Fruit fly (Drosophila melanogaster) whole organism, pupa: ENCODE data around the gene Sgs8.

Experiments
- CG10348 ChIP-seq: fragments of 200-800 bp; sonication (Bioruptor generic); IDR thresholded peaks from 2 replicates; pipeline ENCODE4 v1.3.6; 2022; ENCODE audit warnings: missing biosample characterization, missing genetic modification characterization
- CG12605 ChIP-seq: fragments of 200-800 bp; sonication (Bioruptor generic); IDR thresholded peaks from 2 replicates; pipeline ENCODE4 v1.3.6; 2022; ENCODE audit warnings: missing biosample characterization, missing genetic modification characterization
- CG13204 ChIP-seq: fragments of 200-800 bp; sonication (Bioruptor generic); optimal IDR thresholded peaks from 2 replicates; lab custom pipeline; 2018; ENCODE audit warnings: missing biosample characterization, mild to moderate bottlenecking, missing genetic modification characterization, moderate library complexity
- CG14655 ChIP-seq: fragments of 200-800 bp; sonication (Bioruptor generic); optimal IDR thresholded peaks from 3 replicates; lab custom pipeline; 2017; ENCODE audit warnings: mild to moderate bottlenecking, missing biosample characterization, missing genetic modification reagents, missing genetic modification characterization
- CG15710 ChIP-seq: fragments of 200-800 bp; sonication (Bioruptor generic); optimal IDR thresholded peaks from 2 replicates; lab custom pipeline; 2018; ENCODE audit warnings: missing biosample characterization, mild to moderate bottlenecking, missing genetic modification characterization, moderate library complexity
- CG17806 ChIP-seq: fragments of 200-800 bp; sonication (Bioruptor generic); optimal IDR thresholded peaks from 2 replicates; lab custom pipeline; 2018; ENCODE audit warnings: missing biosample characterization, mild to moderate bottlenecking, missing genetic modification characterization, moderate library complexity
- CG32121 ChIP-seq: fragments of 200-800 bp; sonication (Bioruptor generic); IDR thresholded peaks from 2 replicates; pipeline ENCODE4 v1.3.6; 2022; ENCODE audit warnings: missing biosample characterization, missing genetic modification characterization
- CG34367 ChIP-seq: fragments of 200-800 bp; sonication (Bioruptor generic); optimal IDR thresholded peaks from 2 replicates; lab custom pipeline; 2018; ENCODE audit warnings: missing biosample characterization, mild to moderate bottlenecking, missing genetic modification characterization
- CG4496 ChIP-seq: fragments of 200-800 bp; sonication (Bioruptor generic); IDR thresholded peaks from 3 replicates; pipeline ENCODE4 v1.3.6; 2022; ENCODE audit warnings: missing biosample characterization, missing genetic modification characterization
- CG8159 ChIP-seq: fragments of 200-800 bp; sonication (Bioruptor generic); optimal IDR thresholded peaks from 3 replicates; lab custom pipeline; 2018; ENCODE audit warnings: missing biosample characterization, mild to moderate bottlenecking, missing genetic modification characterization, moderate library complexity
- CG8301 ChIP-seq: fragments of 200-800 bp; sonication (Bioruptor generic); optimal IDR thresholded peaks from 2 replicates; lab custom pipeline; 2018; ENCODE audit warnings: missing biosample characterization, mild to moderate bottlenecking, missing genetic modification characterization
- CG9948 ChIP-seq: fragments of 200-800 bp; sonication (Bioruptor generic); optimal IDR thresholded peaks from 2 replicates; lab custom pipeline; 2018; ENCODE audit warnings: missing biosample characterization, mild to moderate bottlenecking, missing genetic modification characterization, moderate library complexity
- D1 ChIP-seq: fragments of 200-800 bp; sonication (Bioruptor generic); optimal IDR thresholded peaks from 2 replicates; lab custom pipeline; 2018; ENCODE audit warnings: missing biosample characterization, mild to moderate bottlenecking, missing genetic modification characterization, moderate library complexity
- EcR ChIP-seq: fragments of 200-800 bp; sonication (Bioruptor generic); optimal IDR thresholded peaks from 3 replicates; lab custom pipeline; 2019; ENCODE audit warnings: missing biosample characterization, missing genetic modification characterization, mild to moderate bottlenecking, moderate library complexity, missing genetic modification reagents
- Ets98B ChIP-seq: fragments of 200-800 bp; sonication (Bioruptor generic); IDR thresholded peaks from 2 replicates; pipeline ENCODE4 v1.3.6; 2022; ENCODE audit warnings: missing biosample characterization, missing genetic modification characterization
- Pif1A ChIP-seq: fragments of 200-800 bp; sonication (Bioruptor generic); optimal IDR thresholded peaks from 3 replicates; lab custom pipeline; 2016; ENCODE audit warnings: missing biosample characterization, missing genetic modification characterization
- Pif1B ChIP-seq: fragments of 200-800 bp; sonication (Bioruptor generic); optimal IDR thresholded peaks from 3 replicates; lab custom pipeline; 2016; ENCODE audit warnings: missing biosample characterization, missing genetic modification characterization
- Snoo ChIP-seq: fragments of 200-800 bp; sonication (Bioruptor generic); optimal IDR thresholded peaks from 3 replicates; lab custom pipeline; 2017; ENCODE audit warnings: missing biosample characterization, mild to moderate bottlenecking, missing genetic modification characterization, inconsistent platforms
- fd96Ca ChIP-seq: fragments of 200-800 bp; sonication (Bioruptor generic); IDR thresholded peaks from 3 replicates; pipeline ENCODE4 v1.3.6; 2022; ENCODE audit warnings: missing biosample characterization, missing genetic modification characterization
- gl ChIP-seq: fragments of 200-800 bp; sonication (Bioruptor generic); optimal IDR thresholded peaks from 2 replicates; lab custom pipeline; 2018; ENCODE audit warnings: missing biosample characterization, mild to moderate bottlenecking, missing genetic modification characterization
- rn ChIP-seq: fragments of 200-800 bp; sonication (Bioruptor generic); IDR thresholded peaks from 2 replicates; pipeline ENCODE4 v1.3.6; 2022; ENCODE audit warnings: missing biosample characterization, missing genetic modification characterization

The Sgs8 gene

dm6 chr3L:11536132-11536531 is 26.9 kb upstream of the Sgs8 start:
- no peak for TF ChIP-seq CG13204 (GFP tag; lab: Kevin White, UChicago)
- TF ChIP-seq CG14655 (GFP tag; lab: Kevin White, UChicago), result peak; percentile 23
- peak; percentile 56; the same call in 1 of the 2 replicates for TF ChIP-seq Ets98B (GFP tag; lab: Robert Waterston, UW)
- 0 out of 2 replicates have a peak, but pooled peaks have one; percentile 18 for TF ChIP-seq CG12605 (GFP tag; lab: Robert Waterston, UW)
- no peak for TF ChIP-seq D1
- peak; percentile 10 for TF ChIP-seq CG8159 (tag; lab: Kevin White, UChicago)
- no peak for TF ChIP-seq gl (tag; lab: Kevin White, UChicago)
- no peak for TF ChIP-seq CG10348 (GFP tag; lab: Robert Waterston, UW)
- no peak for TF ChIP-seq CG8301 (tag; lab: Kevin White, UChicago)
- no peak for TF ChIP-seq Pif1B (GFP tag; lab: Kevin White, UChicago)
- TF ChIP-seq rn (GFP tag; lab: Robert Waterston, UW), result no peak
- no peak for TF ChIP-seq CG9948 (tag; lab: Kevin White, UChicago)
- TF ChIP-seq CG15710 (tag; lab: Kevin White, UChicago), result no peak
- 0 out of 2 replicates have a peak, but pooled peaks have one; percentile 7 for TF ChIP-seq CG32121 (GFP tag; lab: Robert Waterston, UW)
- TF ChIP-seq Snoo (tag; lab: Kevin White, UChicago), result no peak
- no peak for TF ChIP-seq fd96Ca
- no peak for TF ChIP-seq CG17806 (tag; lab: Kevin White, UChicago)
- TF ChIP-seq CG4496 (GFP tag; lab: Robert Waterston, UW), result peak; percentile 75; the same call in 2 of the 3 replicates
- no peak for TF ChIP-seq CG34367 (tag; lab: Kevin White, UChicago)
- TF ChIP-seq EcR (GFP tag; lab: Kevin White, UChicago), result no peak
- no peak for TF ChIP-seq Pif1A

dm6 chr3L:11534391-11535246 is 25.4 kb upstream of the Sgs8 start:
- TF ChIP-seq CG14655 (GFP tag; lab: Kevin White, UChicago) (peak; percentile 29), fd96Ca (peak; percentile 56; the same call in 2 of the 3 replicates), CG15710 (tag; lab: Kevin White, UChicago) (no peak), CG8301 (tag; lab: Kevin White, UChicago) (no peak), EcR (GFP tag; lab: Kevin White, UChicago) (no peak), D1 (no peak), Pif1B (GFP tag; lab: Kevin White, UChicago) (no peak), CG4496 (GFP tag; lab: Robert Waterston, UW) (peak; percentile 65), gl (tag; lab: Kevin White, UChicago) (no peak), CG34367 (tag; lab: Kevin White, UChicago) (no peak), CG12605 (GFP tag; lab: Robert Waterston, UW) (peak; percentile 53), Snoo (tag; lab: Kevin White, UChicago) (peak; percentile 8), CG32121 (GFP tag; lab: Robert Waterston, UW) (peak; percentile 39), rn (GFP tag; lab: Robert Waterston, UW) (no peak), CG9948 (tag; lab: Kevin White, UChicago) (no peak), CG17806 (tag; lab: Kevin White, UChicago) (no peak), CG10348 (GFP tag; lab: Robert Waterston, UW) (no peak), Ets98B (GFP tag; lab: Robert Waterston, UW) (peak; percentile 52), CG13204 (GFP tag; lab: Kevin White, UChicago) (no peak)
- TF ChIP-seq, all 21 proteins: peak for 7

- TF ChIP-seq Pif1A (peak; percentile 3), CG34367 (tag; lab: Kevin White, UChicago) (no peak), CG4496 (GFP tag; lab: Robert Waterston, UW) (no peak), EcR (GFP tag; lab: Kevin White, UChicago) (no peak), CG17806 (tag; lab: Kevin White, UChicago) (peak; percentile 34), Snoo (tag; lab: Kevin White, UChicago) (peak; percentile 39), CG15710 (tag; lab: Kevin White, UChicago) (peak; percentile 19), fd96Ca (no peak), Ets98B (GFP tag; lab: Robert Waterston, UW) (no peak), rn (GFP tag; lab: Robert Waterston, UW) (no peak), D1 (no peak), CG9948 (tag; lab: Kevin White, UChicago) (no peak), CG8301 (tag; lab: Kevin White, UChicago) (no peak), CG12605 (GFP tag; lab: Robert Waterston, UW) (no peak), CG8159 (tag; lab: Kevin White, UChicago) (peak; percentile 16), Pif1B (GFP tag; lab: Kevin White, UChicago) (no peak), CG14655 (GFP tag; lab: Kevin White, UChicago) (no peak), CG10348 (GFP tag; lab: Robert Waterston, UW) (no peak), CG13204 (GFP tag; lab: Kevin White, UChicago) (no peak), gl (tag; lab: Kevin White, UChicago) (no peak), CG32121 (GFP tag; lab: Robert Waterston, UW) (no peak)
Measured at dm6 chr3L:11533704-11534319, 24.6 kb upstream of the Sgs8 start.

dm6 chr3L:11531994-11532732 is 23.0 kb upstream of the Sgs8 start:
- peak; percentile 39 for TF ChIP-seq CG8301 (tag; lab: Kevin White, UChicago)
- peak; percentile 1 for TF ChIP-seq CG15710 (tag; lab: Kevin White, UChicago)
- TF ChIP-seq CG14655 (GFP tag; lab: Kevin White, UChicago), result peak; percentile 55
- TF ChIP-seq Pif1A, result no peak
- peak; percentile 6 for TF ChIP-seq CG8159 (tag; lab: Kevin White, UChicago)
- TF ChIP-seq CG17806 (tag; lab: Kevin White, UChicago), result peak; percentile 14
- TF ChIP-seq fd96Ca, result no peak
- TF ChIP-seq CG32121 (GFP tag; lab: Robert Waterston, UW), result peak; percentile 34; the same call in 1 of the 2 replicates
